Worm (Caenorhabditis elegans): ENCODE results near the gene epg-7.
"Not testable (repeated sequence)": the region's sequence is repeated elsewhere in the genome, so short reads cannot be mapped to it uniquely, and the experiment has no call there.

DNA sequence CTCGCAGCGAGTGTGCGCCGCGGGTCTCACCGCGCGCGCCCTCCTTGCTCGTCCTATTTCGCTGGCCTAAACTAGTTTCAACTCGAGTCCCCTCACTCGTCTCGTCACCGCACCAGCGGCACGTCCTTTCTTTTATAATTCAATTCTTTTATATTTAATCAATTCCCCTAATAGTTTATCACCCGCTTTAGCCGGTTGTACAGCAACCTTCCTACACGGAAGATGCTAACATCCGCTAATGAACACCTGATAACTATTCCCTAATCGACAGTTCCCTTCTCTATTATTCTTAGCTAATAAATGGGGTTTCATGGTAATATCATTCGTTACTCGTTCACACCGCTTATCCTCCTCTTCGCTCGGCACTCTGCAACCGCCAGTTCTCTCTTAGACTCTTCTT, 30.8 kb downstream of the epg-7 start, which contains the start of gene C56G3.2:
- not testable (repeated sequence) for TF ChIP-seq ama-1 (optimal IDR thresholded peaks at IDR 0.05); ceh-36 (tag; optimal IDR thresholded peaks at IDR 0.05); tbx-37 (GFP tag; conservative IDR thresholded peaks at IDR 0.05); hmg-4 (GFP tag; optimal IDR thresholded peaks at IDR 0.05); ceh-13 (GFP tag; optimal IDR thresholded peaks at IDR 0.05); tbx-11 (GFP tag; IDR thresholded peaks at IDR 0.05); flt-1 (GFP tag; IDR thresholded peaks at IDR 0.05); hmbx-1 (tag; optimal IDR thresholded peaks at IDR 0.05); hnd-1 (tag; optimal IDR thresholded peaks at IDR 0.05); tra-4 (tag; optimal IDR thresholded peaks at IDR 0.05); F13C5.2 (tag; optimal IDR thresholded peaks at IDR 0.05); scrt-1 (GFP tag; IDR thresholded peaks at IDR 0.05)

Measured in whole organism, early embryonic.